Fruit fly (Drosophila melanogaster) whole organism: ENCODE measurements around the gene Sfp78E.

Experiments
- CG8478 ChIP-seq: fragments of >200 bp; optimal IDR thresholded peaks from 2 replicates; lab custom pipeline; 2018; ENCODE audit warnings: inconsistent platforms
- pan ChIP-seq: fragments of >200 bp; optimal IDR thresholded peaks from 2 replicates; lab custom pipeline; 2017
- psq ChIP-seq: fragments of >200 bp; optimal IDR thresholded peaks from 2 replicates; lab custom pipeline; 2017
- usp ChIP-seq: fragments of >200 bp; optimal IDR thresholded peaks from 2 replicates; lab custom pipeline; 2017; ENCODE audit warnings: missing biosample characterization, missing genetic modification characterization, mixed read lengths

DNA sequence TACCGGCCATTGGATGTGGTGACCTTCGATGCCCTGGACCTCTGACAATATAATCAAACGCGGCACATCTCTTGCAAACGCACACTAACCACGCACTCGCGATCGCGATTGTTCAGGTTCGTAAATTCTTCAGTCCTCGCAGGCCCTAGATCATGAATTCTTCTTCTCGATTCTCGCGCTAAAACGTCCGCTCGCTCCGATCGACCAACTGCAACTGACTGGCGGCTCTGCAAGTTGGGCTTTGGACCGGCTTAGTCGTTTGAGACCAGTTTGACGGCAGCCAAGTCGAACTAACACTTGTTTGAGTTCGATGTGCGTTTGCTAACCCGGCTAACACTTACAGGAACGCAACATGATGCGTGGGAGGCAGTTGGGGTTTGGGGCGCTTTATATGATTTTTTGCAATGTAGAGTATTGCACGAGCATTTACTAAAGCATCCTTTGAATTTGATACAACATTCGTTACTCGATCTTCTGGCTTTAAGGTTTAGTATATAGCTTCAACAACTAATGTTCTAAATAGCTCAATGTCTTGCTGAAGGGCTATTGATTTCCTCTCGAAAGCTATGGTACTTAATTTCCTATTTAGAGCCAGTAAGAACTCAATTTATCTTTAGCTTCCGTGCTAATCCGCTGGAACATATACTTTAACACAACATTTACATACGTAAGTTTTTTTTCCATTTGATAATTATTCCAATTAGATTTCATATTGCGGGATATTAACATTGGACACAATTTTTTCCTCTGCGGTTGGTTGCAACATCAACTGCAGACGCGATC, 22.5 kb upstream of the Sfp78E start, which contains the start of gene CG32447:
- TF ChIP-seq psq (lab: Kevin White, UChicago) (no peak), CG8478 (no peak), usp (GFP tag; lab: Kevin White, UChicago) (no peak), pan (lab: Kevin White, UChicago) (no peak)
